Fruit fly (Drosophila melanogaster) Kc167 (cell line): ENCODE results near the gene haf.

ENCODE experiments used
- Myc ChIP-seq: fragments of >200 bp; optimal IDR thresholded peaks from 2 replicates; lab custom pipeline; 2017; ENCODE audit warnings: missing external identifiers
- Sin3A ChIP-seq: fragments of >200 bp; optimal IDR thresholded peaks from 2 replicates; lab custom pipeline; 2018; ENCODE audit warnings: missing external identifiers
- h ChIP-seq: fragments of >200 bp; optimal IDR thresholded peaks from 3 replicates; lab custom pipeline; 2018; ENCODE audit warnings: missing external identifiers
- insv ChIP-seq: fragments of >200 bp; optimal IDR thresholded peaks from 3 replicates; lab custom pipeline; 2018; ENCODE audit warnings: missing external identifiers
- psq ChIP-seq: fragments of >200 bp; optimal IDR thresholded peaks from 2 replicates; lab custom pipeline; 2017; ENCODE audit warnings: missing external identifiers
- ttk ChIP-seq: sonication (Bioruptor generic); optimal IDR thresholded peaks from 2 replicates; lab custom pipeline; 2017; ENCODE audit warnings: missing external identifiers

haf gene

dm6 chr2L:1632730-1633172 lies 77.8 kb downstream of the haf start:
- TF ChIP-seq Myc (no peak), Sin3A (lab: Kevin White, UChicago) (no peak), insv (lab: Kevin White, UChicago) (no peak), psq (lab: Kevin White, UChicago) (no peak), h (lab: Kevin White, UChicago) (no peak), ttk (no peak)

dm6 chr2L:1633397-1633796 lies 78.5 kb downstream of the haf start:
- TF ChIP-seq Sin3A (lab: Kevin White, UChicago) (no peak), ttk (no peak), insv (lab: Kevin White, UChicago) (no peak), h (lab: Kevin White, UChicago) (no peak), Myc (no peak), psq (lab: Kevin White, UChicago) (no peak)

dm6 chr2L:1634099-1634856 lies 79.3 kb downstream of the haf start:
- TF ChIP-seq ttk (no peak), psq (lab: Kevin White, UChicago) (no peak), insv (lab: Kevin White, UChicago) (no peak), h (lab: Kevin White, UChicago) (no peak), Sin3A (lab: Kevin White, UChicago) (no peak), Myc (no peak)

- no peak for TF ChIP-seq psq (lab: Kevin White, UChicago)
These were observed 81.6 kb downstream of the haf start for dm6 chr2L:1636520-1636919.

dm6 chr2L:1637265-1637664 lies 82.3 kb downstream of the haf start:
- TF ChIP-seq Myc, result no peak
- no peak for TF ChIP-seq h (lab: Kevin White, UChicago)
- no peak for TF ChIP-seq insv (lab: Kevin White, UChicago)
- TF ChIP-seq ttk, result no peak
- TF ChIP-seq psq (lab: Kevin White, UChicago), result no peak
- TF ChIP-seq Sin3A (lab: Kevin White, UChicago), result no peak

- no peak for TF ChIP-seq ttk
These were observed 83.1 kb downstream of the haf start for dm6 chr2L:1637832-1638649.

dm6 chr2L:1638650-1639549 lies 84.0 kb downstream of the haf start:
- no peak for TF ChIP-seq ttk
- no peak for TF ChIP-seq h (lab: Kevin White, UChicago)
- no peak for TF ChIP-seq insv (lab: Kevin White, UChicago)
- no peak for TF ChIP-seq Myc
- TF ChIP-seq Sin3A (lab: Kevin White, UChicago), result no peak
- no peak for TF ChIP-seq psq (lab: Kevin White, UChicago)

dm6 chr2L:1643252-1643864 lies 88.4 kb downstream of the haf start:
- TF ChIP-seq psq (lab: Kevin White, UChicago), result no peak

dm6 chr2L:1644378-1644777 lies 89.4 kb downstream of the haf start:
- TF ChIP-seq insv (lab: Kevin White, UChicago) (no peak), Sin3A (lab: Kevin White, UChicago) (no peak), ttk (no peak), psq (lab: Kevin White, UChicago) (no peak), Myc (no peak)

- TF ChIP-seq Sin3A (lab: Kevin White, UChicago) (no peak), ttk (no peak), psq (lab: Kevin White, UChicago) (no peak), h (lab: Kevin White, UChicago) (no peak), Myc (no peak), insv (lab: Kevin White, UChicago) (no peak)
These were observed 90.4 kb downstream of the haf start for dm6 chr2L:1645328-1645727.

- TF ChIP-seq Sin3A (lab: Kevin White, UChicago) (no peak), ttk (no peak), psq (lab: Kevin White, UChicago) (no peak), insv (lab: Kevin White, UChicago) (no peak)
These were observed 91.1 kb downstream of the haf start for dm6 chr2L:1646037-1646436.

dm6 chr2L:1646499-1646898 lies 91.6 kb downstream of the haf start:
- no peak for TF ChIP-seq h (lab: Kevin White, UChicago)
- TF ChIP-seq psq (lab: Kevin White, UChicago), result no peak
- TF ChIP-seq ttk, result no peak
- TF ChIP-seq Myc, result no peak
- no peak for TF ChIP-seq insv (lab: Kevin White, UChicago)
- TF ChIP-seq Sin3A (lab: Kevin White, UChicago), result no peak
